Fruit fly (Drosophila melanogaster) whole organism, embryonic: ENCODE data around the gene Hip14.

Experiments used
- Bgb ChIP-seq: fragments of 200-800 bp; sonication (Bioruptor generic); IDR thresholded peaks from 2 replicates; pipeline ENCODE4 v1.3.6; 2022; ENCODE audit warnings: missing biosample characterization, missing genetic modification characterization; ENCODE audit not compliant: partially characterized antibody
- Bteb2 ChIP-seq: fragments of 200-800 bp; sonication (Bioruptor generic); optimal IDR thresholded peaks from 2 replicates; lab custom pipeline; 2016; ENCODE audit warnings: missing biosample characterization, missing genetic modification characterization
- CG1024 ChIP-seq: fragments of 200-800 bp; sonication (Bioruptor generic); IDR thresholded peaks from 2 replicates; pipeline ENCODE4 v1.3.6; 2022; ENCODE audit warnings: missing biosample characterization, missing genetic modification characterization
- CG11085 ChIP-seq: fragments of 200-800 bp; sonication (Bioruptor generic); IDR thresholded peaks from 2 replicates; pipeline ENCODE4 v1.3.6; 2022; ENCODE audit warnings: missing biosample characterization, missing genetic modification characterization
- CG11398 ChIP-seq: fragments of 200-800 bp; sonication (Bioruptor generic); optimal IDR thresholded peaks from 2 replicates; lab custom pipeline; 2016; ENCODE audit warnings: missing biosample characterization, missing genetic modification characterization
- CG11504 ChIP-seq: fragments of 200-800 bp; sonication (Bioruptor generic); optimal IDR thresholded peaks from 3 replicates; lab custom pipeline; 2019; ENCODE audit warnings: missing biosample characterization, mild to moderate bottlenecking, missing genetic modification characterization, moderate library complexity
- CG11695 ChIP-seq: fragments of 200-800 bp; sonication (Bioruptor generic); IDR thresholded peaks from 3 replicates; pipeline ENCODE4 v1.3.6; 2022; ENCODE audit warnings: missing biosample characterization, missing genetic modification characterization
- CG12299 ChIP-seq: fragments of 200-800 bp; sonication (Bioruptor generic); optimal IDR thresholded peaks from 2 replicates; lab custom pipeline; 2018; ENCODE audit warnings: missing biosample characterization, mild to moderate bottlenecking, missing genetic modification characterization
- CG13424 ChIP-seq: fragments of 200-800 bp; sonication (Bioruptor generic); optimal IDR thresholded peaks from 2 replicates; lab custom pipeline; 2019; ENCODE audit warnings: missing biosample characterization, mild to moderate bottlenecking, missing genetic modification characterization, moderate library complexity
- CG17829 ChIP-seq: fragments of 200-800 bp; optimal IDR thresholded peaks from 2 replicates; lab custom pipeline; 2019; ENCODE audit warnings: missing biosample characterization, mild to moderate bottlenecking, missing genetic modification characterization, moderate library complexity
- CG18476 ChIP-seq: fragments of 200-800 bp; sonication (Bioruptor generic); optimal IDR thresholded peaks from 2 replicates; lab custom pipeline; 2016; ENCODE audit warnings: missing biosample characterization, mild to moderate bottlenecking, missing genetic modification characterization
- CG18764 ChIP-seq: fragments of 200-800 bp; sonication (Bioruptor generic); optimal IDR thresholded peaks from 3 replicates; lab custom pipeline; 2016; ENCODE audit warnings: missing biosample characterization, missing genetic modification characterization
- CG34422 ChIP-seq: fragments of 200-800 bp; sonication (Bioruptor generic); IDR thresholded peaks from 3 replicates; pipeline ENCODE4 v1.3.6; 2022; ENCODE audit warnings: missing biosample characterization, missing genetic modification characterization
- CG3838 ChIP-seq: fragments of 200-800 bp; sonication (Bioruptor generic); optimal IDR thresholded peaks from 3 replicates; lab custom pipeline; 2016; ENCODE audit warnings: missing biosample characterization, missing genetic modification characterization
- CG4424 ChIP-seq: fragments of 200-800 bp; sonication (Bioruptor generic); optimal IDR thresholded peaks from 3 replicates; lab custom pipeline; 2016; ENCODE audit warnings: missing biosample characterization, missing genetic modification characterization
- CG6654 ChIP-seq: fragments of 200-800 bp; sonication (Bioruptor generic); optimal IDR thresholded peaks from 2 replicates; lab custom pipeline; 2017; ENCODE audit warnings: missing biosample characterization, mild to moderate bottlenecking, missing genetic modification characterization
- CG7556 ChIP-seq: fragments of 200-800 bp; sonication (Bioruptor generic); optimal IDR thresholded peaks from 2 replicates; lab custom pipeline; 2017; ENCODE audit warnings: missing biosample characterization, mild to moderate bottlenecking, missing genetic modification characterization
- CG8290 ChIP-seq, 3 experiments: fragments of 200-800 bp; sonication (Bioruptor generic); optimal IDR thresholded peaks; 2 replicates each; lab custom pipeline; 2016 to 2019; ENCODE audit warnings: missing biosample characterization in 3 of 3, missing genetic modification characterization in 3 of 3, mild to moderate bottlenecking in 2 of 3, moderate library complexity in 1 of 3
- CG9727 ChIP-seq: fragments of 200-800 bp; sonication (Bioruptor generic); optimal IDR thresholded peaks from 3 replicates; lab custom pipeline; 2017; ENCODE audit warnings: missing biosample characterization, mild to moderate bottlenecking, missing genetic modification characterization
- CG9797 ChIP-seq: fragments of 200-800 bp; sonication (Bioruptor generic); optimal IDR thresholded peaks from 3 replicates; lab custom pipeline; 2018; ENCODE audit warnings: missing biosample characterization, mild to moderate bottlenecking, missing genetic modification characterization
- Doc3 ChIP-seq: fragments of 200-800 bp; sonication (Bioruptor generic); IDR thresholded peaks from 3 replicates; pipeline ENCODE4 v1.3.6; 2022; ENCODE audit warnings: missing biosample characterization, missing genetic modification characterization; ENCODE audit not compliant: partially characterized antibody
- E2f2 ChIP-seq: fragments of 200-800 bp; sonication (Bioruptor generic); IDR thresholded peaks from 2 replicates; pipeline ENCODE4 v1.3.6; 2022; ENCODE audit warnings: missing biosample characterization, missing genetic modification characterization
- H2.0 ChIP-seq: fragments of 200-800 bp; sonication (Bioruptor generic); IDR thresholded peaks from 2 replicates; pipeline ENCODE4 v1.3.6; 2022; ENCODE audit warnings: missing biosample characterization, missing genetic modification characterization
- Hand ChIP-seq: fragments of 200-800 bp; sonication (Bioruptor generic); optimal IDR thresholded peaks from 2 replicates; lab custom pipeline; 2017; ENCODE audit warnings: mild to moderate bottlenecking, missing biosample characterization, missing genetic modification reagents, missing genetic modification characterization
- HmgD ChIP-seq: fragments of 200-800 bp; sonication (Bioruptor generic); optimal IDR thresholded peaks from 3 replicates; lab custom pipeline; 2016; ENCODE audit warnings: missing biosample characterization, missing genetic modification characterization
- Jarid2 ChIP-seq: fragments of 200-800 bp; sonication (Bioruptor generic); optimal IDR thresholded peaks from 3 replicates; lab custom pipeline; 2017; ENCODE audit warnings: mild to moderate bottlenecking, missing biosample characterization, missing genetic modification reagents, missing genetic modification characterization
- Max ChIP-seq: fragments of 200-800 bp; sonication (Bioruptor generic); optimal IDR thresholded peaks from 2 replicates; lab custom pipeline; 2016; ENCODE audit warnings: missing biosample characterization, mild to moderate bottlenecking, missing genetic modification characterization
- PHDP ChIP-seq: fragments of 200-800 bp; sonication (Bioruptor generic); optimal IDR thresholded peaks from 3 replicates; lab custom pipeline; 2018; ENCODE audit warnings: missing biosample characterization, mild to moderate bottlenecking, missing genetic modification characterization, moderate library complexity
- Rx ChIP-seq: fragments of 200-800 bp; sonication (Bioruptor generic); IDR thresholded peaks from 2 replicates; pipeline ENCODE4 v1.3.6; 2022; ENCODE audit warnings: missing biosample characterization, missing genetic modification characterization
- Ssrp ChIP-seq: fragments of 200-800 bp; sonication (Bioruptor generic); optimal IDR thresholded peaks from 2 replicates; lab custom pipeline; 2018; ENCODE audit warnings: missing biosample characterization, mild to moderate bottlenecking, missing genetic modification characterization, moderate library complexity
- ab ChIP-seq: fragments of 200-800 bp; sonication (Bioruptor generic); optimal IDR thresholded peaks from 2 replicates; lab custom pipeline; 2016; ENCODE audit warnings: missing biosample characterization, missing genetic modification characterization
- bowl ChIP-seq: fragments of 200-800 bp; sonication (Bioruptor generic); IDR thresholded peaks from 2 replicates; pipeline ENCODE4 v1.3.6; 2022; ENCODE audit warnings: missing biosample characterization, missing genetic modification characterization
- crc ChIP-seq: fragments of 200-800 bp; sonication (Bioruptor generic); optimal IDR thresholded peaks from 2 replicates; lab custom pipeline; 2016; ENCODE audit warnings: missing biosample characterization, missing genetic modification characterization
- dan ChIP-seq: fragments of 200-800 bp; sonication (Bioruptor generic); IDR thresholded peaks from 2 replicates; pipeline ENCODE4 v1.3.6; 2022; ENCODE audit warnings: missing biosample characterization, missing genetic modification characterization
- danr ChIP-seq: fragments of 200-800 bp; sonication (Bioruptor generic); IDR thresholded peaks from 2 replicates; pipeline ENCODE4 v1.3.6; 2022; ENCODE audit warnings: missing biosample characterization, missing genetic modification characterization
- eve ChIP-seq, 2 experiments: fragments of >200 bp; optimal IDR thresholded peaks; 2 replicates each; lab custom pipeline; 2017; ENCODE audit warnings: missing biosample characterization in 2 of 2, missing genetic modification characterization in 2 of 2
- ftz-f1 ChIP-seq: fragments of 200-800 bp; sonication (Bioruptor generic); optimal IDR thresholded peaks from 2 replicates; lab custom pipeline; 2016; ENCODE audit warnings: missing biosample characterization, missing genetic modification characterization
- hth ChIP-seq: fragments of >200 bp; optimal IDR thresholded peaks from 2 replicates; lab custom pipeline; 2017; ENCODE audit warnings: inconsistent platforms
- jigr1 ChIP-seq: fragments of 200-800 bp; sonication (Bioruptor generic); IDR thresholded peaks from 3 replicates; pipeline ENCODE4 v1.3.6; 2022; ENCODE audit warnings: missing biosample characterization, missing genetic modification characterization
- kni ChIP-seq: fragments of 200-800 bp; sonication (Bioruptor generic); optimal IDR thresholded peaks from 3 replicates; lab custom pipeline; 2017; ENCODE audit warnings: mild to moderate bottlenecking, missing biosample characterization, missing genetic modification reagents, missing genetic modification characterization
- luna ChIP-seq: fragments of 200-800 bp; sonication (Bioruptor generic); optimal IDR thresholded peaks from 2 replicates; lab custom pipeline; 2016; ENCODE audit warnings: missing biosample characterization, missing genetic modification characterization
- pan ChIP-seq, 4 experiments: fragments of >200 bp in 3 of 4; fragments of 200-800 bp in 1 of 4; sonication (Bioruptor generic) in 1 of 4; optimal IDR thresholded peaks in 3 of 4; IDR thresholded peaks in 1 of 4; 2 replicates each; pipeline versions ENCODE4 v1.3.6 to Lab custom; 2017 to 2022; ENCODE audit warnings: missing biosample characterization in 2 of 4, missing genetic modification characterization in 2 of 4, mixed read lengths in 1 of 4
- pita ChIP-seq: fragments of 200-800 bp; sonication (Bioruptor generic); optimal IDR thresholded peaks from 2 replicates; lab custom pipeline; 2017; ENCODE audit warnings: missing biosample characterization, mild to moderate bottlenecking, missing genetic modification characterization
- scrt ChIP-seq: fragments of 200-800 bp; sonication (Bioruptor generic); optimal IDR thresholded peaks from 2 replicates; lab custom pipeline; 2018; ENCODE audit warnings: missing biosample characterization, mild to moderate bottlenecking, missing genetic modification characterization, moderate library complexity
- slbo ChIP-seq: fragments of 200-800 bp; sonication (Bioruptor generic); IDR thresholded peaks from 2 replicates; pipeline ENCODE4 v1.3.6; 2022; ENCODE audit warnings: missing biosample characterization, missing genetic modification characterization
- sob ChIP-seq: fragments of 200-800 bp; sonication (Bioruptor generic); IDR thresholded peaks from 2 replicates; pipeline ENCODE4 v1.3.6; 2022; ENCODE audit warnings: missing biosample characterization, missing genetic modification characterization
- ssp ChIP-seq: fragments of 200-800 bp; sonication (Bioruptor generic); IDR thresholded peaks from 2 replicates; pipeline ENCODE4 v1.3.6; 2022; ENCODE audit warnings: missing biosample characterization, missing genetic modification characterization
- toy ChIP-seq: fragments of 200-800 bp; sonication (Bioruptor generic); IDR thresholded peaks from 2 replicates; pipeline ENCODE4 v1.3.6; 2022; ENCODE audit warnings: missing biosample characterization, missing genetic modification characterization
- unc-4 ChIP-seq: fragments of 200-800 bp; sonication (Bioruptor generic); IDR thresholded peaks from 2 replicates; pipeline ENCODE4 v1.3.6; 2022; ENCODE audit warnings: missing biosample characterization, missing genetic modification characterization; ENCODE audit not compliant: partially characterized antibody
- wek ChIP-seq: fragments of 200-800 bp; sonication (Bioruptor generic); optimal IDR thresholded peaks from 3 replicates; lab custom pipeline; 2018; ENCODE audit warnings: missing biosample characterization, mild to moderate bottlenecking, missing genetic modification characterization, moderate library complexity

Hip14 gene

dm6 chr3L:16023020-16023648 lies 35.1 kb downstream of the Hip14 start, which contains the start of gene Notum (continued):
- TF ChIP-seq pan (optimal IDR thresholded peaks at IDR 0.05; lab: Kevin White, UChicago) (peak in 1 of 2 experiments; percentile 27), pan (GFP tag; optimal IDR thresholded peaks at IDR 0.05 in 1 of 2, IDR thresholded peaks at IDR 0.05 in 1 of 2) (peak in 1 of 2 experiments; percentile 30), Ssrp (tag; lab: Kevin White, UChicago) (no peak), Max (GFP tag; lab: Kevin White, UChicago) (no peak), CG8290 (GFP tag; optimal IDR thresholded peaks at IDR 0.05; lab: Kevin White, UChicago) (no peak), CG8290 (tag; optimal IDR thresholded peaks at IDR 0.05; lab: Kevin White, UChicago) (no peak), CG11085 (GFP tag; lab: Robert Waterston, UW) (no peak), CG3838 (GFP tag; lab: Kevin White, UChicago) (no peak), jigr1 (GFP tag; lab: Robert Waterston, UW) (no peak), scrt (no peak), ssp (GFP tag; lab: Robert Waterston, UW) (no peak), CG4424 (GFP tag; lab: Kevin White, UChicago) (no peak), CG11504 (tag; lab: Kevin White, UChicago) (no peak), CG12299 (tag; lab: Kevin White, UChicago) (no peak), H2.0 (no peak), Rx (GFP tag; lab: Robert Waterston, UW) (no peak), eve (GFP tag; optimal IDR thresholded peaks at IDR 0.05; lab: Kevin White, UChicago) (no peak), unc-4 (GFP tag; lab: Robert Waterston, UW) (no peak), CG13424 (tag; lab: Kevin White, UChicago) (no peak), Hand (no peak), Bteb2 (GFP tag; lab: Kevin White, UChicago) (no peak), hth (lab: Kevin White, UChicago) (no peak), CG18764 (no peak), luna (GFP tag; lab: Kevin White, UChicago) (no peak), crc (GFP tag; lab: Kevin White, UChicago) (no peak), CG7556 (no peak), HmgD (no peak), CG11398 (GFP tag; lab: Kevin White, UChicago) (no peak), CG6654 (GFP tag; lab: Kevin White, UChicago) (no peak), CG1024 (no peak), dan (no peak), Doc3 (no peak), toy (GFP tag; lab: Robert Waterston, UW) (no peak), ab (no peak), kni (GFP tag; lab: Kevin White, UChicago) (peak; percentile 34), CG17829 (tag; lab: Kevin White, UChicago) (no peak), CG18476 (GFP tag; lab: Kevin White, UChicago) (no peak), Jarid2 (GFP tag; lab: Kevin White, UChicago) (peak; percentile 87), Bgb (GFP tag; lab: Robert Waterston, UW) (peak; percentile 57; the same call in 1 of the 2 replicates), slbo (GFP tag; lab: Robert Waterston, UW) (no peak), ftz-f1 (GFP tag; lab: Kevin White, UChicago) (no peak), pita (no peak), CG9797 (no peak), sob (GFP tag; lab: Robert Waterston, UW) (0 out of 2 replicates have a peak, but pooled peaks have one; percentile 11), E2f2 (GFP tag; lab: Robert Waterston, UW) (no peak), wek (GFP tag; lab: Kevin White, UChicago) (no peak), danr (GFP tag; lab: Robert Waterston, UW) (no peak), CG9727 (peak; percentile 2), bowl (GFP tag; lab: Robert Waterston, UW) (no peak), CG34422 (no peak), PHDP (tag; lab: Kevin White, UChicago) (no peak), CG11695 (GFP tag; lab: Robert Waterston, UW) (no peak)
